Worm (Caenorhabditis elegans): Measurements from ENCODE around the gene F58H1.3.
A peak's percentile ranks its signal among the peaks of the same experiment; 100 is the strongest.

Gene F58H1.3

DNA sequence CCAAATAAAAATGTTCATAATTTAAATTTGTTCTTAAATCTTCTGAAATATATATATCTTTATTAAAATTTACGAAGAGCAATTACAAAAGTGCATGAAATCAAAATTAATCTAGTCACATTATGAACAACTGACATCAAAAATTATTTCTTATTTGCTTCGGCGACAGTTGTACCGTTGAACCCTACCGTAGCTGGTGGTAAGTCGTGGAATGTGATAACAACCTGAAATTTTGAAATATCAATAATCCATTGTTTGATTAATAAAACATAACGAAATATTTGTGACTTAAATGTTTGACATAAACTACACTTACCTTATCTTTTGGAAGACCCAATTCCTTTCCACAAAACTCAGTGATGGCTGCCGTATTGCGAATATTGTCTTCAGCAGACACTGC lies 43.0 kb downstream of the F58H1.3 start:
- TF ChIP-seq lin-35 (GFP tag; optimal IDR thresholded peaks at IDR 0.05) (peak in 1 of 2 experiments; percentile 28), elt-2 (tag; optimal IDR thresholded peaks at IDR 0.05) (peak; percentile 82), jun-1 (tag; optimal IDR thresholded peaks at IDR 0.05) (no peak), egl-13 (tag; optimal IDR thresholded peaks at IDR 0.05) (no peak), nhr-71 (tag; optimal IDR thresholded peaks at IDR 0.05) (peak; percentile 29), vab-15 (tag; optimal IDR thresholded peaks at IDR 0.05) (no peak), nhr-90 (tag; optimal IDR thresholded peaks at IDR 0.05; ENCODE audit: poor library complexity) (peak; percentile 39)

DNA sequence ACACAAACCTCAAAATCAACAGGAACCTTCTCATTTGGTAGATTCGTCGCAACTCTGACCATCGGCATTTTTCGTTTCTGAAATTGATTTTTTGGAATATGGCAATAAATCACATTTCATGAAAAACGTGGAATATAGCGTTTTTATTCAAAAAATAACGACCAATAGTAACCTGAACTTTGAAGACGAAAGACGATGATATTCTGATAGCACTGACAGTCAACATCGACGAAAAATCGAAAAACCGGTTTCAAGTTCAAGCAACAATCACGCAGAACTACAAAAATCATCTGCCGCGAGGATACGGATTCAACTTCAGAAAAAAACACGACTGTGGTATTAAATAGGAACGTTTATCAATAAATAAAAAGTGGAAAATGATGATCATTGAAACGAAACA lies 44.4 kb downstream of the F58H1.3 start, which contains the start of gene mif-2:
Gene mif-2 (minus strand): TSS at position 281 of the 400 bp plus-strand sequence.
- TF ChIP-seq unc-98 (GFP tag; IDR thresholded peaks at IDR 0.05) (no peak), efl-1 (optimal IDR thresholded peaks at IDR 0.05) (peak in 1 of 2 experiments; percentile 6), efl-1 (GFP tag; optimal IDR thresholded peaks at IDR 0.05 in 1 of 2) (peak in 1 of 2 experiments; percentile 6), egl-13 (tag; optimal IDR thresholded peaks at IDR 0.05) (no peak), jun-1 (tag; optimal IDR thresholded peaks at IDR 0.05) (no peak), lin-39 (tag; optimal IDR thresholded peaks at IDR 0.05) (no peak), hlh-17 (GFP tag; optimal IDR thresholded peaks at IDR 0.05; ENCODE audit: borderline replicate concordance) (no peak), ztf-4 (tag; optimal IDR thresholded peaks at IDR 0.05) (no peak), xbp-1 (tag; optimal IDR thresholded peaks at IDR 0.05) (no peak), unc-62 (GFP tag; optimal IDR thresholded peaks at IDR 0.05) (no peak), isw-1 (GFP tag; IDR thresholded peaks at IDR 0.05) (no peak), nhr-20 (tag; optimal IDR thresholded peaks at IDR 0.05) (no peak), snu-23 (GFP tag; optimal IDR thresholded peaks at IDR 0.05) (no peak), nhr-90 (tag; optimal IDR thresholded peaks at IDR 0.05; ENCODE audit: poor library complexity) (peak; percentile 9), elt-3 (tag; optimal IDR thresholded peaks at IDR 0.05) (peak in 1 of 6 experiments; percentile 63), hlh-4 (tag; optimal IDR thresholded peaks at IDR 0.05) (no peak), egl-27 (tag; optimal IDR thresholded peaks at IDR 0.05) (no peak), ceh-88 (GFP tag; IDR thresholded peaks at IDR 0.05) (no peak), lir-3 (tag; optimal IDR thresholded peaks at IDR 0.05; ENCODE audit: poor library complexity) (no peak), nhr-47 (tag; optimal IDR thresholded peaks at IDR 0.05) (no peak), ama-1 (optimal IDR thresholded peaks at IDR 0.05) (peak; percentile 62), ces-1 (GFP tag; optimal IDR thresholded peaks at IDR 0.05) (no peak), aha-1 (tag; optimal IDR thresholded peaks at IDR 0.05) (no peak), ceh-90 (tag; optimal IDR thresholded peaks at IDR 0.05) (no peak), nhr-77 (tag; optimal IDR thresholded peaks at IDR 0.05) (no peak), unc-86 (tag; optimal IDR thresholded peaks at IDR 0.05) (no peak), lin-35 (GFP tag; optimal IDR thresholded peaks at IDR 0.05) (peak in 1 of 2 experiments; percentile 21), dsc-1 (tag; optimal IDR thresholded peaks at IDR 0.05) (no peak), F16B12.6 (tag; optimal IDR thresholded peaks at IDR 0.05) (no peak), nhr-76 (tag; optimal IDR thresholded peaks at IDR 0.05) (no peak), fkh-4 (tag; optimal IDR thresholded peaks at IDR 0.05; ENCODE audit: borderline replicate concordance) (no peak), nhr-28 (tag; optimal IDR thresholded peaks at IDR 0.05) (no peak), ztf-11 (tag; optimal IDR thresholded peaks at IDR 0.05) (no peak), snpc-4 (tag; optimal IDR thresholded peaks at IDR 0.05) (no peak), grh-1 (GFP tag; IDR thresholded peaks at IDR 0.05) (0 out of 2 replicates have a peak, but pooled peaks have one; percentile 20), lsy-2 (tag; optimal IDR thresholded peaks at IDR 0.05) (no peak), lin-14 (GFP tag; optimal IDR thresholded peaks at IDR 0.05) (peak; percentile 20)

All from whole organism, L1 larva.